Worm (Caenorhabditis elegans): ENCODE measurements around the gene fipr-1.

DNA sequence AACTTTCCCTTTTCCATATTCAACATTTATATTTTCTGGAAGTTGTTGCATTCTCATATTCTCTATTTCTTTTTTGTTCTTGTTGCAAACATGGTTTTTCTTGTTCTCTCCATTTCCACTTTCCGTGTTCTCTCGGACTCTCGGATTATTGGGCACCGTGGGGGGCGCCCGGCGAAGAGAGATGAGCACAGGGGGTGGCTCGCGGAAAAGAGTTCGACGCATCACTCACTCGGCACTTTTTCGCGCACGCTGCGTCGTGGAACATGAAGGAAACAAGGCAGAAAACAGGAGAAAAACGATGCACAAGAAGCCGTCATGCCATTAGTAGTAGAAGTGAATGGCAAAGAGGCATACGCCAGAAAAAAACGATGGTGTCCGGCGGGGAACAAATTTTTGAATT, 34.9 kb downstream of the fipr-1 start:
- TF ChIP-seq klf-2 (GFP tag; conservative IDR thresholded peaks at IDR 0.05) (no peak), ref-1 (GFP tag; conservative IDR thresholded peaks at IDR 0.05) (no peak)

Data from whole organism, midembryonic.